Worm (Caenorhabditis elegans) whole organism, L4 larva: ENCODE measurements around the gene suca-1.

Experiments used
- F37D6.2 ChIP-seq: sonication (generic microtip); optimal IDR thresholded peaks from 2 replicates; lab custom pipeline; 2016; ENCODE audit warnings: mild to moderate bottlenecking, missing genetic modification characterization, missing compliant biosample characterization
- R02D3.7 ChIP-seq: fragments of 150-350 bp; sonication (generic microtip); optimal IDR thresholded peaks from 3 replicates; lab custom pipeline; 2014; ENCODE audit warnings: missing biosample characterization, missing genetic modification characterization
- T26A8.4 ChIP-seq: fragments of 200-800 bp; sonication (Bioruptor generic); IDR thresholded peaks from 2 replicates; pipeline ENCODE4 v1.3.6; 2022; ENCODE audit warnings: missing genetic modification characterization, missing compliant biosample characterization
- Y105C5A.15 ChIP-seq: fragments of 200-800 bp; sonication (Bioruptor generic); IDR thresholded peaks from 2 replicates; pipeline ENCODE4 v1.3.6; 2022; ENCODE audit warnings: missing genetic modification characterization, missing compliant biosample characterization
- ZK337.2 ChIP-seq: fragments of 200-800 bp; sonication (Bioruptor generic); IDR thresholded peaks from 2 replicates; pipeline ENCODE4 v1.3.6; 2022; ENCODE audit warnings: missing genetic modification reagents, missing genetic modification characterization, missing compliant biosample characterization
- aha-1 ChIP-seq: fragments of 150-350 bp; peaks from one replicate; lab custom pipeline; 2014; ENCODE audit warnings: missing biosample characterization, missing genetic modification characterization
- arid-1 ChIP-seq: fragments of 200-800 bp; sonication (Bioruptor generic); conservative IDR thresholded peaks from 2 replicates; pipeline ENCODE4 v1.3.6; 2022; ENCODE audit warnings: missing genetic modification reagents, missing genetic modification characterization, missing compliant biosample characterization
- attf-4 ChIP-seq: sonication (generic microtip); optimal IDR thresholded peaks from 3 replicates; lab custom pipeline; 2017; ENCODE audit warnings: missing biosample characterization, missing genetic modification characterization
- ceh-32 ChIP-seq: sonication (generic microtip); optimal IDR thresholded peaks from 2 replicates; lab custom pipeline; 2016; ENCODE audit warnings: mild to moderate bottlenecking, missing genetic modification characterization, missing compliant biosample characterization; ENCODE audit not compliant: poor library complexity
- cey-2 ChIP-seq: sonication (generic microtip); optimal IDR thresholded peaks from 3 replicates; lab custom pipeline; 2017; ENCODE audit warnings: missing genetic modification characterization, mild to moderate bottlenecking, missing compliant biosample characterization, antibody characterized with exemption, borderline replicate concordance; ENCODE audit not compliant: insufficient read depth
- daf-19 ChIP-seq: fragments of 200-800 bp; sonication (Bioruptor generic); conservative IDR thresholded peaks from 2 replicates; pipeline ENCODE4 v1.3.6; 2022; ENCODE audit warnings: missing genetic modification characterization, missing compliant biosample characterization
- daf-8 ChIP-seq: fragments of 200-800 bp; sonication (Bioruptor generic); IDR thresholded peaks from 2 replicates; pipeline ENCODE4 v1.3.6; 2022; ENCODE audit warnings: missing genetic modification characterization, missing compliant biosample characterization
- duxl-1 ChIP-seq: sonication (generic microtip); optimal IDR thresholded peaks from 2 replicates; lab custom pipeline; 2016; ENCODE audit warnings: mild to moderate bottlenecking, missing genetic modification characterization, moderate library complexity, missing compliant biosample characterization; ENCODE audit not compliant: poor library complexity
- hmg-1.1 ChIP-seq: fragments of 200-800 bp; sonication (Bioruptor generic); IDR thresholded peaks from 2 replicates; pipeline ENCODE4 v1.3.6; 2022; ENCODE audit warnings: missing genetic modification reagents, missing genetic modification characterization, missing compliant biosample characterization
- lin-13 ChIP-seq: fragments of 150-350 bp; optimal IDR thresholded peaks from 2 replicates; lab custom pipeline; 2014; ENCODE audit warnings: missing biosample characterization, missing genetic modification reagents, missing genetic modification characterization
- lin-29 ChIP-seq: fragments of 200-800 bp; sonication (Bioruptor generic); IDR thresholded peaks from 2 replicates; pipeline ENCODE4 v1.3.6; 2022; ENCODE audit warnings: missing genetic modification reagents, missing genetic modification characterization, missing compliant biosample characterization
- lin-39 ChIP-seq: fragments of 150-350 bp; optimal IDR thresholded peaks from 2 replicates; lab custom pipeline; 2014; ENCODE audit warnings: missing biosample characterization, missing genetic modification reagents, missing genetic modification characterization
- madf-9 ChIP-seq: fragments of 200-800 bp; sonication (Bioruptor generic); conservative IDR thresholded peaks from 2 replicates; pipeline ENCODE4 v1.3.6; 2022; ENCODE audit warnings: missing genetic modification reagents, missing genetic modification characterization, missing compliant biosample characterization
- mes-2 ChIP-seq: sonication (generic microtip); optimal IDR thresholded peaks from 2 replicates; lab custom pipeline; 2016; ENCODE audit warnings: missing genotype, mild to moderate bottlenecking, missing genetic modification characterization, missing compliant biosample characterization; ENCODE audit not compliant: poor library complexity, severe bottlenecking
- mxl-2 ChIP-seq: fragments of 200-800 bp; sonication (Bioruptor generic); conservative IDR thresholded peaks from 2 replicates; pipeline ENCODE4 v1.3.6; 2022; ENCODE audit warnings: missing genetic modification reagents, missing genetic modification characterization, missing compliant biosample characterization
- mxl-3 ChIP-seq: fragments of 200-800 bp; sonication (Bioruptor generic); optimal IDR thresholded peaks from 2 replicates; lab custom pipeline; 2018; ENCODE audit warnings: mild to moderate bottlenecking, missing genetic modification characterization, missing compliant biosample characterization
- nhr-11 ChIP-seq: fragments of 150-350 bp; optimal IDR thresholded peaks from 2 replicates; lab custom pipeline; 2014; ENCODE audit warnings: missing biosample characterization, missing genetic modification characterization
- php-3 ChIP-seq: fragments of 200-800 bp; sonication (Bioruptor generic); IDR thresholded peaks from 2 replicates; pipeline ENCODE4 v1.3.6; 2022; ENCODE audit warnings: missing genetic modification reagents, missing genetic modification characterization, missing compliant biosample characterization
- sdz-12 ChIP-seq: fragments of 200-800 bp; sonication (Bioruptor generic); optimal IDR thresholded peaks from 2 replicates; lab custom pipeline; 2018; ENCODE audit warnings: mild to moderate bottlenecking, missing genetic modification characterization, missing compliant biosample characterization
- snpc-4 ChIP-seq: fragments of 150-350 bp; optimal IDR thresholded peaks from 2 replicates; lab custom pipeline; 2014; ENCODE audit warnings: missing biosample characterization, missing genetic modification characterization
- tra-1 ChIP-seq: fragments of 200-800 bp; sonication (Bioruptor generic); IDR thresholded peaks from 2 replicates; pipeline ENCODE4 v1.3.6; 2022; ENCODE audit warnings: missing genetic modification reagents, missing genetic modification characterization, missing compliant biosample characterization
- unc-62 ChIP-seq, 3 experiments: fragments of 150-350 bp in 1 of 3; sonication (generic microtip); optimal IDR thresholded peaks in 2 of 3; peaks in 1 of 3; 1 replicate in 1 of 3; 2 replicates in 2 of 3; lab custom pipeline; 2014 to 2017; ENCODE audit warnings: missing biosample characterization in 3 of 3, missing genetic modification characterization in 3 of 3, missing genetic modification reagents in 3 of 3, missing genotype in 1 of 3
- vab-7 ChIP-seq: fragments of 200-800 bp; sonication (Bioruptor generic); IDR thresholded peaks from 2 replicates; pipeline ENCODE4 v1.3.6; 2022; ENCODE audit warnings: missing genetic modification reagents, missing genetic modification characterization, missing compliant biosample characterization
- zag-1 ChIP-seq: fragments of 150-350 bp; optimal IDR thresholded peaks from 2 replicates; lab custom pipeline; 2014; ENCODE audit warnings: missing biosample characterization, missing genetic modification characterization
- ztf-11 ChIP-seq: fragments of 150-350 bp; optimal IDR thresholded peaks from 2 replicates; lab custom pipeline; 2014; ENCODE audit warnings: missing biosample characterization, missing genetic modification characterization

Gene suca-1

ce11 chrX:10900079-10900724, at the start of gene suca-1 (continued):
- TF ChIP-seq duxl-1 (tag; lab: Kevin White, UChicago) = no peak
- TF ChIP-seq snpc-4 (tag; lab: Kevin White, UChicago) = no peak
- TF ChIP-seq sdz-12 (GFP tag; lab: Kevin White, UChicago) = no peak

ce11 chrX:10948852-10949251, 48.9 kb upstream of the suca-1 start, which contains the start of gene T21B6.3:
Gene T21B6.3 (minus strand): TSS chrX:10948952.
- TF ChIP-seq F37D6.2 (tag; lab: Kevin White, UChicago) (no peak), R02D3.7 (no peak), arid-1 (GFP tag; lab: Robert Waterston, UW) (no peak), mes-2 (tag; lab: Kevin White, UChicago) (no peak), T26A8.4 (GFP tag; lab: Robert Waterston, UW) (no peak), aha-1 (tag; lab: Kevin White, UChicago) (no peak)

ce11 chrX:10941255-10941654, 41.3 kb upstream of the suca-1 start, which contains the start of gene pho-7:
Gene pho-7 (minus strand): TSS chrX:10941355.
- TF ChIP-seq aha-1 (tag; lab: Kevin White, UChicago) = peak; percentile 84
- TF ChIP-seq F37D6.2 (tag; lab: Kevin White, UChicago) = no peak
- no peak for TF ChIP-seq ceh-32 (tag; lab: Kevin White, UChicago)
- TF ChIP-seq nhr-11 (tag; lab: Kevin White, UChicago) = no peak
- no peak for TF ChIP-seq cey-2
- TF ChIP-seq, all 104 proteins: peak for 1

- TF ChIP-seq ZK337.2 (GFP tag; lab: Robert Waterston, UW) (no peak), hmg-1.1 (GFP tag; lab: Robert Waterston, UW) (no peak), daf-8 (GFP tag; lab: Robert Waterston, UW) (no peak)
Measured at ce11 chrX:10933308-10934014, 33.5 kb upstream of the suca-1 start.

ce11 chrX:10932087-10932486, 32.2 kb upstream of the suca-1 start:
- TF ChIP-seq ceh-32 (tag; lab: Kevin White, UChicago) (no peak), Y105C5A.15 (GFP tag; lab: Robert Waterston, UW) (no peak), daf-19 (no peak), tra-1 (GFP tag; lab: Robert Waterston, UW) (no peak), lin-29 (GFP tag; lab: Robert Waterston, UW) (no peak), php-3 (GFP tag; lab: Robert Waterston, UW) (no peak), lin-39 (no peak), madf-9 (GFP tag; lab: Robert Waterston, UW) (no peak), attf-4 (tag; lab: Kevin White, UChicago) (no peak), mxl-3 (no peak), zag-1 (tag; lab: Kevin White, UChicago) (no peak), T26A8.4 (GFP tag; lab: Robert Waterston, UW) (no peak), hmg-1.1 (GFP tag; lab: Robert Waterston, UW) (no peak), vab-7 (no peak), unc-62 (GFP tag; optimal IDR thresholded peaks at IDR 0.05 in 1 of 2; lab: Kevin White, UChicago) (no peak), unc-62 (tag; optimal IDR thresholded peaks at IDR 0.05; lab: Kevin White, UChicago) (no peak), ztf-11 (tag; lab: Kevin White, UChicago) (no peak), lin-13 (GFP tag; lab: Kevin White, UChicago) (no peak), mxl-2 (GFP tag; lab: Robert Waterston, UW) (no peak)
